Worm (Caenorhabditis elegans) whole organism, L1 larva: ENCODE data around the gene taf-6.1.

Experiments used
- fos-1 ChIP-seq: fragments of 150-350 bp; optimal IDR thresholded peaks from 2 replicates; lab custom pipeline; 2014; ENCODE audit warnings: missing biosample characterization, missing genetic modification characterization
- unc-86 ChIP-seq: sonication (generic microtip); optimal IDR thresholded peaks from 2 replicates; lab custom pipeline; 2016; ENCODE audit warnings: missing genetic modification characterization, missing compliant biosample characterization

DNA sequence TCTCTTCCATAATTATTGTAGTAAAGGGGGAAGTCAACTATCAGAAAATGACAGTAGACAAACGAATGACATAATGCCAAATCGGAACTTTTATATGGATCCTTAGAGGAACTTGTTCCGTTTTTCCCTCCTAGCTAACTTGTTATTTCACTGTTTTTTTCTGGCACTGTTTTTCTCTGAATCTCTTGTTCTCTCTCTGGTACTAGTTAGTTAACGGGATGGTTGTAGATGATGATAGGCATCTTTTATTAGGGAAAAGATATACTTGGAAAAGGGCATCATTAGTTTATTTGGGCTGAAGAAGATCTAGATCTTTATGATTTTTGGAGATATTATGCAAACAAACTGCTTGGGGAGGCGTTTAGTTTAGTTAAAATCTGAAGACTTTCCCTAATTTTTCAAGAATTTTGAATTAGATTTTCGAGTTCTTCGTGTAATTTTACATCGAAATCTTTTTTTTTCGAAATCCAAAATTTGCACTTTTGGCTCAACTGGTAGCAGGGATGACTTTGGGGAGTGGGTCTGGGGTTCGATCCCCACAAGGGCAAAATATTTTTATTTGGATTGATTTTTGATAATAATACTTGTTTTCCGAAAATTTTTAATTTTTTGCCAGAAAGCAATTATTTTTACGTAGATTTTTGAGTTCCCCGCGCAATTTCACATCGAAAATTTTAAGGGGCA lies 20.7 kb upstream of the taf-6.1 start, which contains the start of gene col-40:
- no peak for TF ChIP-seq fos-1 (tag; lab: Kevin White, UChicago)
- TF ChIP-seq unc-86, result no peak
